Worm (Caenorhabditis elegans) whole organism, L4 larva: ENCODE results near the gene pmt-2.

Experiments used
- F26F4.8 ChIP-seq: fragments of 200-800 bp; sonication (Bioruptor generic); conservative IDR thresholded peaks from 2 replicates; pipeline ENCODE4 v1.3.6; 2022; ENCODE audit warnings: missing genetic modification characterization, missing compliant biosample characterization
- F37D6.2 ChIP-seq: sonication (generic microtip); optimal IDR thresholded peaks from 2 replicates; lab custom pipeline; 2016; ENCODE audit warnings: mild to moderate bottlenecking, missing genetic modification characterization, missing compliant biosample characterization
- F49E8.2 ChIP-seq: sonication (generic microtip); optimal IDR thresholded peaks from 2 replicates; lab custom pipeline; 2016; ENCODE audit warnings: missing compliant biosample characterization, mild to moderate bottlenecking, missing genetic modification characterization, borderline replicate concordance
- T26A8.4 ChIP-seq: fragments of 200-800 bp; sonication (Bioruptor generic); IDR thresholded peaks from 2 replicates; pipeline ENCODE4 v1.3.6; 2022; ENCODE audit warnings: missing genetic modification characterization, missing compliant biosample characterization
- Y75B8A.6 ChIP-seq: fragments of 200-800 bp; sonication (Bioruptor generic); IDR thresholded peaks from 2 replicates; pipeline ENCODE4 v1.3.6; 2022; ENCODE audit warnings: missing genetic modification reagents, missing genetic modification characterization, missing compliant biosample characterization
- ZK546.5 ChIP-seq, 2 experiments: sonication (generic microtip); optimal IDR thresholded peaks; 2 replicates each; lab custom pipeline; 2017; ENCODE audit warnings: missing biosample characterization in 2 of 2, missing genetic modification characterization in 2 of 2
- aha-1 ChIP-seq: fragments of 150-350 bp; peaks from one replicate; lab custom pipeline; 2014; ENCODE audit warnings: missing biosample characterization, missing genetic modification characterization
- ama-1 ChIP-seq: fragments of 150-350 bp; optimal IDR thresholded peaks from 2 replicates; lab custom pipeline; 2014; ENCODE audit warnings: inconsistent platforms, mixed read lengths
- ceh-20 ChIP-seq: fragments of 200-800 bp; sonication (Bioruptor generic); IDR thresholded peaks from 2 replicates; pipeline ENCODE4 v1.3.6; 2022; ENCODE audit warnings: missing genetic modification reagents, missing genetic modification characterization, missing compliant biosample characterization
- daf-16 ChIP-seq, 3 experiments: sonication (generic microtip); optimal IDR thresholded peaks; 2 replicates each; lab custom pipeline; 2016 to 2017; ENCODE audit warnings: missing genetic modification characterization in 3 of 3, missing genetic modification reagents in 3 of 3, mild to moderate bottlenecking in 2 of 3, missing compliant biosample characterization in 2 of 3, missing biosample characterization in 1 of 3, moderate library complexity in 1 of 3
- daf-8 ChIP-seq: fragments of 200-800 bp; sonication (Bioruptor generic); IDR thresholded peaks from 2 replicates; pipeline ENCODE4 v1.3.6; 2022; ENCODE audit warnings: missing genetic modification characterization, missing compliant biosample characterization
- dmd-6 ChIP-seq: fragments of 200-800 bp; sonication (Bioruptor generic); IDR thresholded peaks from 2 replicates; pipeline ENCODE4 v1.3.6; 2022; ENCODE audit warnings: missing genetic modification reagents, missing genetic modification characterization, missing compliant biosample characterization
- dve-1 ChIP-seq: sonication (generic microtip); optimal IDR thresholded peaks from 2 replicates; lab custom pipeline; 2017; ENCODE audit warnings: antibody characterized with exemption, mild to moderate bottlenecking, missing genetic modification characterization, missing compliant biosample characterization; ENCODE audit not compliant: insufficient read depth
- hlh-11 ChIP-seq: fragments of 200-800 bp; sonication (Bioruptor generic); optimal IDR thresholded peaks from 2 replicates; lab custom pipeline; 2018; ENCODE audit warnings: mild to moderate bottlenecking, missing genetic modification characterization, missing compliant biosample characterization
- hlh-30 ChIP-seq: sonication (generic microtip); optimal IDR thresholded peaks from 2 replicates; lab custom pipeline; 2017; ENCODE audit warnings: antibody characterized with exemption, mild to moderate bottlenecking, missing genetic modification characterization, missing compliant biosample characterization; ENCODE audit not compliant: insufficient read depth
- lin-38 ChIP-seq: fragments of 200-800 bp; sonication (Bioruptor generic); IDR thresholded peaks from 2 replicates; pipeline ENCODE4 v1.3.6; 2022; ENCODE audit warnings: missing genetic modification reagents, missing genetic modification characterization, missing compliant biosample characterization
- lsy-2 ChIP-seq, 2 experiments: fragments of 150-350 bp in 1 of 2; sonication (generic microtip) in 1 of 2; optimal IDR thresholded peaks; 2 replicates each; lab custom pipeline; 2014 to 2017; ENCODE audit warnings: missing biosample characterization in 2 of 2, missing genetic modification characterization in 2 of 2
- mdl-1 ChIP-seq, 2 experiments: fragments of 150-350 bp in 1 of 2; sonication (generic microtip) in 1 of 2; optimal IDR thresholded peaks; 2 replicates each; lab custom pipeline; 2014 to 2017; ENCODE audit warnings: missing biosample characterization in 2 of 2, missing genetic modification characterization in 2 of 2
- mdt-29 ChIP-seq: fragments of 200-800 bp; sonication (Bioruptor generic); IDR thresholded peaks from 2 replicates; pipeline ENCODE4 v1.3.6; 2022; ENCODE audit warnings: missing genetic modification reagents, missing genetic modification characterization, missing compliant biosample characterization
- mep-1 ChIP-seq: fragments of 150-350 bp; sonication (generic microtip); optimal IDR thresholded peaks from 3 replicates; lab custom pipeline; 2014; ENCODE audit warnings: missing biosample characterization, missing genetic modification characterization
- mes-2 ChIP-seq: sonication (generic microtip); optimal IDR thresholded peaks from 2 replicates; lab custom pipeline; 2016; ENCODE audit warnings: missing genotype, mild to moderate bottlenecking, missing genetic modification characterization, missing compliant biosample characterization; ENCODE audit not compliant: poor library complexity, severe bottlenecking
- mxl-2 ChIP-seq: fragments of 200-800 bp; sonication (Bioruptor generic); conservative IDR thresholded peaks from 2 replicates; pipeline ENCODE4 v1.3.6; 2022; ENCODE audit warnings: missing genetic modification reagents, missing genetic modification characterization, missing compliant biosample characterization
- mxl-3 ChIP-seq: fragments of 200-800 bp; sonication (Bioruptor generic); optimal IDR thresholded peaks from 2 replicates; lab custom pipeline; 2018; ENCODE audit warnings: mild to moderate bottlenecking, missing genetic modification characterization, missing compliant biosample characterization
- nhr-28 ChIP-seq: fragments of 150-350 bp; optimal IDR thresholded peaks from 2 replicates; lab custom pipeline; 2014; ENCODE audit warnings: missing biosample characterization, missing genetic modification characterization
- nhr-48 ChIP-seq: sonication (generic microtip); optimal IDR thresholded peaks from 2 replicates; lab custom pipeline; 2016; ENCODE audit warnings: mild to moderate bottlenecking, missing genetic modification characterization, missing compliant biosample characterization
- php-3 ChIP-seq: fragments of 200-800 bp; sonication (Bioruptor generic); IDR thresholded peaks from 2 replicates; pipeline ENCODE4 v1.3.6; 2022; ENCODE audit warnings: missing genetic modification reagents, missing genetic modification characterization, missing compliant biosample characterization
- pqm-1 ChIP-seq: sonication (generic microtip); optimal IDR thresholded peaks from 2 replicates; lab custom pipeline; 2017; ENCODE audit warnings: missing biosample characterization, missing genetic modification characterization
- set-16 ChIP-seq: fragments of 200-800 bp; sonication (Bioruptor generic); IDR thresholded peaks from 2 replicates; pipeline ENCODE4 v1.3.6; 2022; ENCODE audit warnings: missing genetic modification reagents, missing genetic modification characterization, missing compliant biosample characterization
- snpc-4 ChIP-seq: fragments of 150-350 bp; optimal IDR thresholded peaks from 2 replicates; lab custom pipeline; 2014; ENCODE audit warnings: missing biosample characterization, missing genetic modification characterization
- unc-39 ChIP-seq: sonication (generic microtip); optimal IDR thresholded peaks from 2 replicates; lab custom pipeline; 2017; ENCODE audit warnings: missing biosample characterization, missing genetic modification characterization
- unc-62 ChIP-seq, 3 experiments: fragments of 150-350 bp in 1 of 3; sonication (generic microtip); optimal IDR thresholded peaks in 2 of 3; peaks in 1 of 3; 1 replicate in 1 of 3; 2 replicates in 2 of 3; lab custom pipeline; 2014 to 2017; ENCODE audit warnings: missing biosample characterization in 3 of 3, missing genetic modification characterization in 3 of 3, missing genetic modification reagents in 3 of 3, missing genotype in 1 of 3
- zfp-2 ChIP-seq: sonication (generic microtip); optimal IDR thresholded peaks from 2 replicates; lab custom pipeline; 2016; ENCODE audit warnings: mild to moderate bottlenecking, missing genetic modification characterization, missing compliant biosample characterization
- ztf-11 ChIP-seq: fragments of 150-350 bp; optimal IDR thresholded peaks from 2 replicates; lab custom pipeline; 2014; ENCODE audit warnings: missing biosample characterization, missing genetic modification characterization
- ztf-7 ChIP-seq: fragments of 150-350 bp; optimal IDR thresholded peaks from 2 replicates; lab custom pipeline; 2014; ENCODE audit warnings: missing biosample characterization, missing genetic modification characterization

pmt-2 gene

ce11 chrV:4628517-4628930, at the start of gene pmt-2:
Gene pmt-2, plus strand, starts transcription at chrV:4628580.
- TF ChIP-seq aha-1 (tag; lab: Kevin White, UChicago) (peak; percentile 2), mes-2 (tag; lab: Kevin White, UChicago) (peak; percentile 15), pqm-1 (tag; lab: Kevin White, UChicago) (peak; percentile 19), F37D6.2 (no peak), dve-1 (tag; lab: Kevin White, UChicago) (peak; percentile 16), daf-16 (GFP tag; optimal IDR thresholded peaks at IDR 0.05; lab: Kevin White, UChicago) (no peak), daf-16 (tag; optimal IDR thresholded peaks at IDR 0.05; lab: Kevin White, UChicago) (peak; percentile 16), dmd-6 (GFP tag; lab: Robert Waterston, UW) (peak; percentile 50), mdl-1 (tag; optimal IDR thresholded peaks at IDR 0.05; lab: Kevin White, UChicago) (peak in 1 of 2 experiments; percentile 23), ZK546.5 (tag; optimal IDR thresholded peaks at IDR 0.05; lab: Kevin White, UChicago) (no peak), unc-62 (GFP tag; optimal IDR thresholded peaks at IDR 0.05 in 1 of 2; lab: Kevin White, UChicago) (peak in 1 of 2 experiments; percentile 78), unc-62 (tag; optimal IDR thresholded peaks at IDR 0.05; lab: Kevin White, UChicago) (no peak), lin-38 (GFP tag; lab: Robert Waterston, UW) (peak; percentile 7; the same call in 1 of the 2 replicates), mxl-3 (GFP tag; lab: Kevin White, UChicago) (peak; percentile 87), T26A8.4 (peak; percentile 51; the same call in 1 of the 2 replicates), Y75B8A.6 (GFP tag; lab: Robert Waterston, UW) (0 out of 2 replicates have a peak, but pooled peaks have one; percentile 37), hlh-11 (peak; percentile 60), lsy-2 (tag; optimal IDR thresholded peaks at IDR 0.05; lab: Kevin White, UChicago) (peak in 1 of 2 experiments; percentile 24), zfp-2 (no peak), F26F4.8 (GFP tag; lab: Robert Waterston, UW) (no peak), nhr-48 (tag; lab: Kevin White, UChicago) (peak; percentile 44), hlh-30 (tag; lab: Kevin White, UChicago) (peak; percentile 0), nhr-28 (tag; lab: Kevin White, UChicago) (peak; percentile 63), ama-1 (lab: Kevin White, UChicago) (peak; percentile 19), F49E8.2 (no peak), unc-39 (tag; lab: Kevin White, UChicago) (no peak), php-3 (GFP tag; lab: Robert Waterston, UW) (0 out of 2 replicates have a peak, but pooled peaks have one; percentile 6), mep-1 (tag; lab: Kevin White, UChicago) (peak; percentile 50), mxl-2 (GFP tag; lab: Robert Waterston, UW) (no peak)
- TF ChIP-seq, all 104 proteins: peak for 20

DNA sequence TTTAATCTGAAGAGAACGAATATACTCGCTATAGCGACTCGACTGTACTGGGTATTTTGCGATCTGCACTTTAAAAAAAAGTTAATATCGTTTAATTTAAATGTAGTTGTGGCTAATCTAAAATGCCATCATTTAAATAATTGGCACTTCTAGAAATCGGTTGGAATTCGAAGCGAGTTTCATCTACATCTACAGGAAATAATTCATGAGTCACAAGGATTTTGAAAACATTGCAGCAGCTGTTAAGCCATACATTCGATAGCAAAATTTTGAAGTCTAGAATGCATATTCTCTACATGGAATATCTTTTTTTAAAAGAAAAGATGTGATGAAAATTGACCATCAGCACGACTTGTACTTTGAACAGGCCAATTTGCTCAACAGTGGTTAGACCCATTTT, 47.8 kb upstream of the pmt-2 start:
- TF ChIP-seq set-16 (GFP tag; lab: Robert Waterston, UW) (no peak), mdt-29 (GFP tag; lab: Robert Waterston, UW) (no peak), unc-62 (GFP tag; optimal IDR thresholded peaks at IDR 0.05 in 1 of 2; lab: Kevin White, UChicago) (peak in 1 of 2 experiments; percentile 97), unc-62 (tag; optimal IDR thresholded peaks at IDR 0.05; lab: Kevin White, UChicago) (no peak), aha-1 (tag; lab: Kevin White, UChicago) (no peak)

DNA sequence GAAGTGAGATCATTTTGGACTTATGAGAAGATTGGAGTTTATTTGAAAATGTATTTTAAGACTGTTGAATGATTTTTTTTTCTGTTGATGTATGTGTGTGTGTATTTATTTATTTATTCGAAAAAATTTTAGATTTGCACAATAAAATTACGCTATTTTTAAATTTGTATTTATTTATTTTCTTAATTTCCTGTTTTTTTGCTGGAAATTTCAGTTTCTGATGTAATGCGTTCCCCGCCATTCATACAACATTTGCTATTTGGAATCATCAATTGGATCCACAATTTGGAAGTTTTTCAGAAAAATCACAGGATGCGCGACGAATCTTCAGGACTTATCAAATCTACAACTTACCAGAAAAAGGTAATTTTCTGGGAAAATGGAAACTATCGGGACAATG, 43.4 kb upstream of the pmt-2 start, which contains the start of gene Y61A9LA.1:
TSS of gene Y61A9LA.1 (plus strand) at position 301 of the 400 bp plus-strand sequence.
- TF ChIP-seq aha-1 (tag; lab: Kevin White, UChicago) (no peak), unc-62 (GFP tag; optimal IDR thresholded peaks at IDR 0.05 in 1 of 2; lab: Kevin White, UChicago) (no peak), unc-62 (tag; optimal IDR thresholded peaks at IDR 0.05; lab: Kevin White, UChicago) (no peak), snpc-4 (tag; lab: Kevin White, UChicago) (no peak), pqm-1 (tag; lab: Kevin White, UChicago) (no peak), ceh-20 (GFP tag; lab: Robert Waterston, UW) (no peak), php-3 (GFP tag; lab: Robert Waterston, UW) (no peak), ztf-7 (tag; lab: Kevin White, UChicago) (no peak), lin-38 (GFP tag; lab: Robert Waterston, UW) (no peak), daf-8 (GFP tag; lab: Robert Waterston, UW) (no peak), ztf-11 (tag; lab: Kevin White, UChicago) (no peak)
